Worm (Caenorhabditis elegans): ENCODE data around the gene lys-2.

ce11 chrV:10283444-10283843 is 2.2 kb upstream of the lys-2 start, which contains the start of gene lys-3:
- no peak for TF ChIP-seq ceh-22 (tag; optimal IDR thresholded peaks at IDR 0.05)
- no peak for TF ChIP-seq dve-1 (tag; optimal IDR thresholded peaks at IDR 0.05)
- TF ChIP-seq fkh-6 (tag; optimal IDR thresholded peaks at IDR 0.05) = no peak
- TF ChIP-seq lim-6 (tag; optimal IDR thresholded peaks at IDR 0.05) = no peak

Measured in whole organism, late embryonic.